Fruit fly (Drosophila melanogaster): ENCODE data around the gene Adgf-A2.
A peak's percentile ranks its signal among the peaks of the same experiment; 100 is the strongest.

Gene Adgf-A2

dm6 chr3L:17802107-17802506, 38.1 kb upstream of the Adgf-A2 start, which contains the start of gene NUCB1 (continued):
- TF ChIP-seq kay (GFP tag; optimal IDR thresholded peaks at IDR 0.05) (peak; percentile 58), Bdp1 (GFP tag; optimal IDR thresholded peaks at IDR 0.05) (peak; percentile 14), NC2α (GFP tag; optimal IDR thresholded peaks at IDR 0.05) (peak; percentile 30), BtbVII (GFP tag; optimal IDR thresholded peaks at IDR 0.05) (peak; percentile 34), odd (GFP tag; optimal IDR thresholded peaks at IDR 0.05) (no peak), HmgD (GFP tag; optimal IDR thresholded peaks at IDR 0.05) (peak; percentile 72), CG33213 (GFP tag; optimal IDR thresholded peaks at IDR 0.05) (peak; percentile 79), Dll (GFP tag; IDR thresholded peaks at IDR 0.05; ENCODE audit: partially characterized antibody) (no peak), mirr (GFP tag; optimal IDR thresholded peaks at IDR 0.05) (peak; percentile 33), Poxn (GFP tag; IDR thresholded peaks at IDR 0.05) (no peak; the same call in 1 of the 2 replicates), CG18476 (GFP tag; optimal IDR thresholded peaks at IDR 0.05) (no peak), nerfin-2 (GFP tag; IDR thresholded peaks at IDR 0.05; ENCODE audit: partially characterized antibody) (no peak), trh (GFP tag; optimal IDR thresholded peaks at IDR 0.05) (no peak), CG15514 (GFP tag; optimal IDR thresholded peaks at IDR 0.05) (peak; percentile 83), luna (GFP tag; optimal IDR thresholded peaks at IDR 0.05) (peak; percentile 26), disco-r (GFP tag; optimal IDR thresholded peaks at IDR 0.05) (peak; percentile 26), CG2875 (GFP tag; optimal IDR thresholded peaks at IDR 0.05) (peak; percentile 17), Atf-2 (GFP tag; optimal IDR thresholded peaks at IDR 0.05) (peak; percentile 12), CG8478 (optimal IDR thresholded peaks at IDR 0.05) (no peak), CG33557 (GFP tag; optimal IDR thresholded peaks at IDR 0.05) (peak; percentile 25), crc (GFP tag; optimal IDR thresholded peaks at IDR 0.05) (no peak), CG9797 (GFP tag; optimal IDR thresholded peaks at IDR 0.05) (peak; percentile 89), CG1832 (GFP tag; optimal IDR thresholded peaks at IDR 0.05) (no peak), slbo (GFP tag; IDR thresholded peaks at IDR 0.05) (peak; percentile 58), D (optimal IDR thresholded peaks at IDR 0.05) (peak; percentile 11), D (GFP tag; optimal IDR thresholded peaks at IDR 0.05) (no peak), Hr3 (GFP tag; optimal IDR thresholded peaks at IDR 0.05) (peak; percentile 19), CG16863 (GFP tag; optimal IDR thresholded peaks at IDR 0.05) (peak; percentile 11), maf-S (GFP tag; optimal IDR thresholded peaks at IDR 0.05) (no peak), Fer1 (GFP tag; optimal IDR thresholded peaks at IDR 0.05) (no peak), pzg (GFP tag; optimal IDR thresholded peaks at IDR 0.05) (peak; percentile 98), org-1 (GFP tag; optimal IDR thresholded peaks at IDR 0.05) (no peak), Hmr (GFP tag; optimal IDR thresholded peaks at IDR 0.05) (peak; percentile 72), vvl (GFP tag; IDR thresholded peaks at IDR 0.05) (peak; percentile 45), H15 (GFP tag; IDR thresholded peaks at IDR 0.05) (no peak), dm (GFP tag; optimal IDR thresholded peaks at IDR 0.05) (peak; percentile 54), h (optimal IDR thresholded peaks at IDR 0.05) (no peak), Dad (GFP tag; optimal IDR thresholded peaks at IDR 0.05) (peak; percentile 46), Fer2 (tag; optimal IDR thresholded peaks at IDR 0.05) (no peak), dmrt11E (tag; optimal IDR thresholded peaks at IDR 0.05) (peak; percentile 12), insv (GFP tag; optimal IDR thresholded peaks at IDR 0.05) (no peak), Elba2 (GFP tag; optimal IDR thresholded peaks at IDR 0.05) (no peak), lbe (GFP tag; optimal IDR thresholded peaks at IDR 0.05) (no peak), pita (GFP tag; optimal IDR thresholded peaks at IDR 0.05) (peak; percentile 72), gcm2 (GFP tag; optimal IDR thresholded peaks at IDR 0.05) (peak; percentile 7), Aef1 (GFP tag; IDR thresholded peaks at IDR 0.05) (no peak), slp2 (GFP tag; optimal IDR thresholded peaks at IDR 0.05) (peak; percentile 19), Ets65A (GFP tag) (peak; percentile 92), sens (GFP tag) (peak; percentile 79), CHES-1-like (GFP tag; optimal IDR thresholded peaks at IDR 0.05) (peak; percentile 36), CG9727 (GFP tag; optimal IDR thresholded peaks at IDR 0.05) (peak; percentile 2), ash1 (GFP tag; optimal IDR thresholded peaks at IDR 0.05) (no peak), CG3995 (GFP tag; optimal IDR thresholded peaks at IDR 0.05) (peak; percentile 27)
